Fruit fly (Drosophila melanogaster) whole organism, embryonic: ENCODE results near the gene Oatp30B.

ENCODE experiments used
- CG2712 ChIP-seq: fragments of 200-800 bp; optimal IDR thresholded peaks from 3 replicates; lab custom pipeline; 2019; ENCODE audit warnings: missing biosample characterization, mild to moderate bottlenecking, missing genetic modification characterization, moderate library complexity
- CG34422 ChIP-seq: fragments of 200-800 bp; sonication (Bioruptor generic); IDR thresholded peaks from 3 replicates; pipeline ENCODE4 v1.3.6; 2022; ENCODE audit warnings: missing biosample characterization, missing genetic modification characterization
- ERR ChIP-seq: fragments of 200-800 bp; sonication (Bioruptor generic); optimal IDR thresholded peaks from 2 replicates; lab custom pipeline; 2016; ENCODE audit warnings: missing biosample characterization, missing genetic modification characterization
- Pdp1 ChIP-seq, 2 experiments: fragments of 200-800 bp; sonication (Bioruptor generic); optimal IDR thresholded peaks; 3 replicates each; lab custom pipeline; 2016; ENCODE audit warnings: missing biosample characterization in 2 of 2, missing genetic modification characterization in 2 of 2, mild to moderate bottlenecking in 1 of 2, moderate library complexity in 1 of 2
- mam ChIP-seq: fragments of 200-800 bp; sonication (Bioruptor generic); optimal IDR thresholded peaks from 3 replicates; lab custom pipeline; 2016; ENCODE audit warnings: missing biosample characterization, missing genetic modification characterization
- pb ChIP-seq: fragments of 200-800 bp; sonication (Bioruptor generic); optimal IDR thresholded peaks from 3 replicates; lab custom pipeline; 2016; ENCODE audit warnings: missing biosample characterization, missing genetic modification characterization

dm6 chr2L:9557858-9558257, 36.8 kb downstream of the Oatp30B start:
- TF ChIP-seq mam (GFP tag; lab: Kevin White, UChicago) (no peak), pb (no peak), ERR (GFP tag; lab: Kevin White, UChicago) (no peak), Pdp1 (GFP tag; optimal IDR thresholded peaks at IDR 0.05; lab: Kevin White, UChicago) (no peak), CG2712 (tag; lab: Kevin White, UChicago) (no peak), CG34422 (no peak)
